Worm (Caenorhabditis elegans): ENCODE data around the gene C27C12.1.
A peak's percentile ranks its signal among the peaks of the same experiment; 100 is the strongest.

- no peak for TF ChIP-seq Y95B8A.8 (GFP tag; IDR thresholded peaks at IDR 0.05)
- TF ChIP-seq rpc-1 (optimal IDR thresholded peaks at IDR 0.05) = peak; percentile 87
- peak; percentile 96 for TF ChIP-seq rpc-1 (tag; optimal IDR thresholded peaks at IDR 0.05)
- no peak; the same call in 1 of the 2 replicates for TF ChIP-seq Y56A3A.18 (GFP tag; IDR thresholded peaks at IDR 0.05)
- TF ChIP-seq ama-1 (optimal IDR thresholded peaks at IDR 0.05) = no peak
- peak; percentile 34 to 64 for TF ChIP-seq ama-1 (GFP tag; optimal IDR thresholded peaks at IDR 0.05)
- TF ChIP-seq ztf-26 (tag; optimal IDR thresholded peaks at IDR 0.05) = peak; percentile 42
- TF ChIP-seq egl-18 (GFP tag; IDR thresholded peaks at IDR 0.05) = no peak
Observed at ce11 chrX:14804706-14805105, 48.9 kb downstream of the C27C12.1 start.
